Fruit fly (Drosophila melanogaster): ENCODE measurements around the gene CG34404.

dm6 chr3R:15347822-15348221 lies 19.6 kb downstream of the CG34404 start, which contains the start of the genes CG42726 and CG42727:
- peak; percentile 63; the same call in 2 of the 3 replicates for TF ChIP-seq CG4496 (GFP tag; IDR thresholded peaks at IDR 0.05)
- no peak for TF ChIP-seq CG10348 (GFP tag; IDR thresholded peaks at IDR 0.05)
- no peak for TF ChIP-seq gl (tag; optimal IDR thresholded peaks at IDR 0.05)
- TF ChIP-seq Snoo (tag; optimal IDR thresholded peaks at IDR 0.05) = peak; percentile 44
- no peak for TF ChIP-seq rn (GFP tag; IDR thresholded peaks at IDR 0.05)
- TF ChIP-seq CG17806 (tag; optimal IDR thresholded peaks at IDR 0.05) = peak; percentile 39
- TF ChIP-seq CG32121 (GFP tag; IDR thresholded peaks at IDR 0.05) = peak; percentile 49; the same call in 1 of the 2 replicates
- no peak for TF ChIP-seq EcR (GFP tag; optimal IDR thresholded peaks at IDR 0.05)
